Worm (Caenorhabditis elegans) whole organism, L4 larva: ENCODE results near the gene nadk-2.
A peak's percentile ranks its signal among the peaks of the same experiment; 100 is the strongest.

Experiments
- F44E2.7 ChIP-seq: fragments of 200-800 bp; sonication (Bioruptor generic); IDR thresholded peaks from 2 replicates; pipeline ENCODE4 v2.1.2; 2022; ENCODE audit warnings: missing genetic modification characterization, missing compliant biosample characterization
- R02D3.7 ChIP-seq: fragments of 150-350 bp; sonication (generic microtip); optimal IDR thresholded peaks from 3 replicates; lab custom pipeline; 2014; ENCODE audit warnings: missing biosample characterization, missing genetic modification characterization
- Y105C5A.15 ChIP-seq: fragments of 200-800 bp; sonication (Bioruptor generic); IDR thresholded peaks from 2 replicates; pipeline ENCODE4 v1.3.6; 2022; ENCODE audit warnings: missing genetic modification characterization, missing compliant biosample characterization
- Y5F2A.4 ChIP-seq: fragments of 200-800 bp; sonication (Bioruptor generic); optimal IDR thresholded peaks from 2 replicates; lab custom pipeline; 2018; ENCODE audit warnings: mild to moderate bottlenecking, missing genetic modification characterization, missing compliant biosample characterization
- Y75B8A.6 ChIP-seq: fragments of 200-800 bp; sonication (Bioruptor generic); IDR thresholded peaks from 2 replicates; pipeline ENCODE4 v1.3.6; 2022; ENCODE audit warnings: missing genetic modification reagents, missing genetic modification characterization, missing compliant biosample characterization
- ZK337.2 ChIP-seq: fragments of 200-800 bp; sonication (Bioruptor generic); IDR thresholded peaks from 2 replicates; pipeline ENCODE4 v1.3.6; 2022; ENCODE audit warnings: missing genetic modification reagents, missing genetic modification characterization, missing compliant biosample characterization
- aly-2 ChIP-seq: sonication (generic microtip); optimal IDR thresholded peaks from 2 replicates; lab custom pipeline; 2018; ENCODE audit warnings: missing biosample characterization, missing genetic modification characterization
- ceh-20 ChIP-seq: fragments of 200-800 bp; sonication (Bioruptor generic); IDR thresholded peaks from 2 replicates; pipeline ENCODE4 v1.3.6; 2022; ENCODE audit warnings: missing genetic modification reagents, missing genetic modification characterization, missing compliant biosample characterization
- ceh-28 ChIP-seq: fragments of 150-350 bp; optimal IDR thresholded peaks from 2 replicates; lab custom pipeline; 2014; ENCODE audit warnings: missing biosample characterization, missing genetic modification reagents, missing genetic modification characterization
- ceh-44 ChIP-seq: fragments of 200-800 bp; sonication (Bioruptor generic); IDR thresholded peaks from 2 replicates; pipeline ENCODE4 v1.3.6; 2022; ENCODE audit warnings: missing genetic modification reagents, missing genetic modification characterization, missing compliant biosample characterization
- ceh-62 ChIP-seq: sonication (generic microtip); optimal IDR thresholded peaks from 2 replicates; lab custom pipeline; 2017; ENCODE audit warnings: missing biosample characterization, missing genetic modification characterization
- cey-2 ChIP-seq: sonication (generic microtip); optimal IDR thresholded peaks from 3 replicates; lab custom pipeline; 2017; ENCODE audit warnings: missing genetic modification characterization, mild to moderate bottlenecking, missing compliant biosample characterization, antibody characterized with exemption, borderline replicate concordance; ENCODE audit not compliant: insufficient read depth
- daf-16 ChIP-seq, 3 experiments: sonication (generic microtip); optimal IDR thresholded peaks; 2 replicates each; lab custom pipeline; 2016 to 2017; ENCODE audit warnings: missing genetic modification characterization in 3 of 3, missing genetic modification reagents in 3 of 3, mild to moderate bottlenecking in 2 of 3, missing compliant biosample characterization in 2 of 3, missing biosample characterization in 1 of 3, moderate library complexity in 1 of 3
- daf-8 ChIP-seq: fragments of 200-800 bp; sonication (Bioruptor generic); IDR thresholded peaks from 2 replicates; pipeline ENCODE4 v1.3.6; 2022; ENCODE audit warnings: missing genetic modification characterization, missing compliant biosample characterization
- dmd-6 ChIP-seq: fragments of 200-800 bp; sonication (Bioruptor generic); IDR thresholded peaks from 2 replicates; pipeline ENCODE4 v1.3.6; 2022; ENCODE audit warnings: missing genetic modification reagents, missing genetic modification characterization, missing compliant biosample characterization
- dpl-1 ChIP-seq: fragments of 150-350 bp; optimal IDR thresholded peaks from 2 replicates; lab custom pipeline; 2014; ENCODE audit warnings: missing biosample characterization, missing genetic modification reagents, missing genetic modification characterization
- egl-27 ChIP-seq: sonication (generic microtip); optimal IDR thresholded peaks from 3 replicates; lab custom pipeline; 2017; ENCODE audit warnings: missing biosample characterization, missing genetic modification reagents, missing genetic modification characterization
- egl-43 ChIP-seq: fragments of 200-800 bp; sonication (Bioruptor generic); IDR thresholded peaks from 2 replicates; pipeline ENCODE4 v1.3.6; 2022; ENCODE audit warnings: missing genetic modification reagents, missing genetic modification characterization, missing compliant biosample characterization
- gei-8 ChIP-seq: fragments of 200-800 bp; sonication (Bioruptor generic); optimal IDR thresholded peaks from 2 replicates; lab custom pipeline; 2018; ENCODE audit warnings: mild to moderate bottlenecking, missing genetic modification characterization, missing compliant biosample characterization
- hif-1 ChIP-seq, 2 experiments: sonication (generic microtip); optimal IDR thresholded peaks; 2 replicates each; lab custom pipeline; 2016 to 2017; ENCODE audit warnings: missing compliant biosample characterization in 2 of 2, missing genetic modification characterization in 2 of 2, missing genetic modification reagents in 2 of 2, missing genotype in 2 of 2, mild to moderate bottlenecking in 1 of 2
- hlh-11 ChIP-seq: fragments of 200-800 bp; sonication (Bioruptor generic); optimal IDR thresholded peaks from 2 replicates; lab custom pipeline; 2018; ENCODE audit warnings: mild to moderate bottlenecking, missing genetic modification characterization, missing compliant biosample characterization
- hlh-30 ChIP-seq: sonication (generic microtip); optimal IDR thresholded peaks from 2 replicates; lab custom pipeline; 2017; ENCODE audit warnings: antibody characterized with exemption, mild to moderate bottlenecking, missing genetic modification characterization, missing compliant biosample characterization; ENCODE audit not compliant: insufficient read depth
- hmg-1.1 ChIP-seq: fragments of 200-800 bp; sonication (Bioruptor generic); IDR thresholded peaks from 2 replicates; pipeline ENCODE4 v1.3.6; 2022; ENCODE audit warnings: missing genetic modification reagents, missing genetic modification characterization, missing compliant biosample characterization
- jun-1 ChIP-seq: fragments of 150-350 bp; optimal IDR thresholded peaks from 2 replicates; lab custom pipeline; 2014; ENCODE audit warnings: missing biosample characterization, missing genetic modification reagents, missing genetic modification characterization
- lim-7 ChIP-seq: fragments of 200-800 bp; sonication (Bioruptor generic); IDR thresholded peaks from 2 replicates; pipeline ENCODE4 v1.3.6; 2022; ENCODE audit warnings: missing genetic modification characterization, missing compliant biosample characterization
- lin-13 ChIP-seq: fragments of 150-350 bp; optimal IDR thresholded peaks from 2 replicates; lab custom pipeline; 2014; ENCODE audit warnings: missing biosample characterization, missing genetic modification reagents, missing genetic modification characterization
- lin-38 ChIP-seq: fragments of 200-800 bp; sonication (Bioruptor generic); IDR thresholded peaks from 2 replicates; pipeline ENCODE4 v1.3.6; 2022; ENCODE audit warnings: missing genetic modification reagents, missing genetic modification characterization, missing compliant biosample characterization
- lin-39 ChIP-seq: fragments of 150-350 bp; optimal IDR thresholded peaks from 2 replicates; lab custom pipeline; 2014; ENCODE audit warnings: missing biosample characterization, missing genetic modification reagents, missing genetic modification characterization
- lir-3 ChIP-seq: sonication (generic microtip); optimal IDR thresholded peaks from 2 replicates; lab custom pipeline; 2016; ENCODE audit warnings: mild to moderate bottlenecking, missing genetic modification characterization, missing compliant biosample characterization
- lsy-2 ChIP-seq, 2 experiments: fragments of 150-350 bp in 1 of 2; sonication (generic microtip) in 1 of 2; optimal IDR thresholded peaks; 2 replicates each; lab custom pipeline; 2014 to 2017; ENCODE audit warnings: missing biosample characterization in 2 of 2, missing genetic modification characterization in 2 of 2
- madf-5 ChIP-seq, 2 experiments: fragments of 200-800 bp; sonication (Bioruptor generic); IDR thresholded peaks; 2 replicates each; pipeline ENCODE4 v1.3.6; 2022; ENCODE audit warnings: missing compliant biosample characterization in 2 of 2, missing genetic modification characterization in 2 of 2
- mep-1 ChIP-seq: fragments of 150-350 bp; sonication (generic microtip); optimal IDR thresholded peaks from 3 replicates; lab custom pipeline; 2014; ENCODE audit warnings: missing biosample characterization, missing genetic modification characterization
- mxl-2 ChIP-seq: fragments of 200-800 bp; sonication (Bioruptor generic); conservative IDR thresholded peaks from 2 replicates; pipeline ENCODE4 v1.3.6; 2022; ENCODE audit warnings: missing genetic modification reagents, missing genetic modification characterization, missing compliant biosample characterization
- mxl-3 ChIP-seq: fragments of 200-800 bp; sonication (Bioruptor generic); optimal IDR thresholded peaks from 2 replicates; lab custom pipeline; 2018; ENCODE audit warnings: mild to moderate bottlenecking, missing genetic modification characterization, missing compliant biosample characterization
- nhr-102 ChIP-seq: sonication (generic microtip); optimal IDR thresholded peaks from 2 replicates; lab custom pipeline; 2016; ENCODE audit warnings: mild to moderate bottlenecking, missing genetic modification characterization, moderate library complexity, missing compliant biosample characterization
- nhr-111 ChIP-seq: fragments of 200-800 bp; sonication (Bioruptor generic); optimal IDR thresholded peaks from 2 replicates; lab custom pipeline; 2018; ENCODE audit warnings: mild to moderate bottlenecking, missing genetic modification characterization, missing compliant biosample characterization
- nhr-28 ChIP-seq: fragments of 150-350 bp; optimal IDR thresholded peaks from 2 replicates; lab custom pipeline; 2014; ENCODE audit warnings: missing biosample characterization, missing genetic modification characterization
- nhr-41 ChIP-seq: fragments of 200-800 bp; sonication (Bioruptor generic); IDR thresholded peaks from 2 replicates; pipeline ENCODE4 v1.3.6; 2022; ENCODE audit warnings: missing genetic modification reagents, missing genetic modification characterization, missing compliant biosample characterization
- nhr-76 ChIP-seq: fragments of 150-350 bp; optimal IDR thresholded peaks from 2 replicates; lab custom pipeline; 2014; ENCODE audit warnings: missing biosample characterization, missing genetic modification characterization
- pha-4 ChIP-seq, 2 experiments: fragments of 150-350 bp in 1 of 2; fragments of 200-800 bp in 1 of 2; sonication (Bioruptor generic) in 1 of 2; IDR thresholded peaks in 1 of 2; optimal IDR thresholded peaks in 1 of 2; 2 replicates each; pipeline versions ENCODE4 v1.3.6 to Lab custom; 2014 to 2022; ENCODE audit warnings: missing genetic modification characterization in 2 of 2, missing genetic modification reagents in 2 of 2, missing biosample characterization in 1 of 2, missing compliant biosample characterization in 1 of 2
- php-3 ChIP-seq: fragments of 200-800 bp; sonication (Bioruptor generic); IDR thresholded peaks from 2 replicates; pipeline ENCODE4 v1.3.6; 2022; ENCODE audit warnings: missing genetic modification reagents, missing genetic modification characterization, missing compliant biosample characterization
- rbr-2 ChIP-seq: sonication (generic microtip); optimal IDR thresholded peaks from 2 replicates; lab custom pipeline; 2016; ENCODE audit warnings: missing genotype, missing genetic modification characterization, missing compliant biosample characterization
- set-16 ChIP-seq: fragments of 200-800 bp; sonication (Bioruptor generic); IDR thresholded peaks from 2 replicates; pipeline ENCODE4 v1.3.6; 2022; ENCODE audit warnings: missing genetic modification reagents, missing genetic modification characterization, missing compliant biosample characterization
- snpc-1.2 ChIP-seq: fragments of 200-800 bp; sonication (Bioruptor generic); IDR thresholded peaks from 2 replicates; pipeline ENCODE4 v1.3.6; 2022; ENCODE audit warnings: missing genetic modification reagents, missing genetic modification characterization, missing compliant biosample characterization
- snpc-4 ChIP-seq: fragments of 150-350 bp; optimal IDR thresholded peaks from 2 replicates; lab custom pipeline; 2014; ENCODE audit warnings: missing biosample characterization, missing genetic modification characterization
- spr-3 ChIP-seq: fragments of 200-800 bp; sonication (Bioruptor generic); optimal IDR thresholded peaks from 2 replicates; lab custom pipeline; 2018; ENCODE audit warnings: mild to moderate bottlenecking, missing genetic modification characterization, missing compliant biosample characterization
- unc-39 ChIP-seq: sonication (generic microtip); optimal IDR thresholded peaks from 2 replicates; lab custom pipeline; 2017; ENCODE audit warnings: missing biosample characterization, missing genetic modification characterization
- vab-7 ChIP-seq: fragments of 200-800 bp; sonication (Bioruptor generic); IDR thresholded peaks from 2 replicates; pipeline ENCODE4 v1.3.6; 2022; ENCODE audit warnings: missing genetic modification reagents, missing genetic modification characterization, missing compliant biosample characterization
- zag-1 ChIP-seq: fragments of 150-350 bp; optimal IDR thresholded peaks from 2 replicates; lab custom pipeline; 2014; ENCODE audit warnings: missing biosample characterization, missing genetic modification characterization
- ztf-11 ChIP-seq: fragments of 150-350 bp; optimal IDR thresholded peaks from 2 replicates; lab custom pipeline; 2014; ENCODE audit warnings: missing biosample characterization, missing genetic modification characterization
- ztf-7 ChIP-seq: fragments of 150-350 bp; optimal IDR thresholded peaks from 2 replicates; lab custom pipeline; 2014; ENCODE audit warnings: missing biosample characterization, missing genetic modification characterization

Gene nadk-2

ce11 chrII:12052924-12053323 is 3.5 kb downstream of the nadk-2 start:
- peak; percentile 78 for TF ChIP-seq hlh-11 (tag; lab: Kevin White, UChicago)
- no peak for TF ChIP-seq daf-16 (GFP tag; optimal IDR thresholded peaks at IDR 0.05; lab: Kevin White, UChicago)
- TF ChIP-seq daf-16 (tag; optimal IDR thresholded peaks at IDR 0.05; lab: Kevin White, UChicago) = no peak
- no peak for TF ChIP-seq Y5F2A.4 (GFP tag; lab: Kevin White, UChicago)
- no peak for TF ChIP-seq ceh-28 (tag; lab: Kevin White, UChicago)
- peak; percentile 15 for TF ChIP-seq dmd-6 (GFP tag; lab: Robert Waterston, UW)
- TF ChIP-seq pha-4 (GFP tag; IDR thresholded peaks at IDR 0.05; lab: Robert Waterston, UW) = no peak
- TF ChIP-seq pha-4 (tag; optimal IDR thresholded peaks at IDR 0.05; lab: Kevin White, UChicago) = no peak
- 0 out of 2 replicates have a peak, but pooled peaks have one; percentile 26 for TF ChIP-seq set-16
- TF ChIP-seq lin-39 (tag; lab: Kevin White, UChicago) = no peak
- no peak for TF ChIP-seq mep-1
- TF ChIP-seq F44E2.7 (GFP tag; lab: Robert Waterston, UW) = no peak
- no peak for TF ChIP-seq ztf-11 (tag; lab: Kevin White, UChicago)
- TF ChIP-seq spr-3 (GFP tag; lab: Kevin White, UChicago) = no peak
- TF ChIP-seq mxl-2 = no peak
- no peak for TF ChIP-seq ceh-62 (tag; lab: Kevin White, UChicago)
- no peak for TF ChIP-seq lir-3
- TF ChIP-seq jun-1 (tag; lab: Kevin White, UChicago) = no peak
- no peak for TF ChIP-seq zag-1 (tag; lab: Kevin White, UChicago)
- peak in 1 of 2 experiments; percentile 15 for TF ChIP-seq lsy-2 (tag; optimal IDR thresholded peaks at IDR 0.05; lab: Kevin White, UChicago)
- TF ChIP-seq hlh-30 (tag; lab: Kevin White, UChicago) = peak; percentile 83
- peak; percentile 39 for TF ChIP-seq nhr-28 (tag; lab: Kevin White, UChicago)
- no peak for TF ChIP-seq cey-2 (tag; lab: Kevin White, UChicago)
- TF ChIP-seq nhr-41 (GFP tag; lab: Robert Waterston, UW) = no peak
- no peak for TF ChIP-seq madf-5 (GFP tag; IDR thresholded peaks at IDR 0.05; lab: Robert Waterston, UW)
- TF ChIP-seq snpc-4 (tag; lab: Kevin White, UChicago) = no peak
- TF ChIP-seq Y105C5A.15 = no peak
- TF ChIP-seq unc-39 (tag; lab: Kevin White, UChicago) = no peak
- TF ChIP-seq hmg-1.1 = no peak
- TF ChIP-seq nhr-76 = no peak
- no peak for TF ChIP-seq gei-8 (GFP tag; lab: Kevin White, UChicago)
- no peak for TF ChIP-seq egl-43 (GFP tag; lab: Robert Waterston, UW)
- no peak for TF ChIP-seq lim-7
- no peak for TF ChIP-seq hif-1 (tag; optimal IDR thresholded peaks at IDR 0.05; lab: Kevin White, UChicago)
- TF ChIP-seq ceh-44 (GFP tag; lab: Robert Waterston, UW) = no peak
- no peak for TF ChIP-seq nhr-111 (GFP tag; lab: Kevin White, UChicago)
- no peak for TF ChIP-seq ZK337.2
- TF ChIP-seq vab-7 (GFP tag; lab: Robert Waterston, UW) = no peak
- no peak for TF ChIP-seq aly-2 (tag; lab: Kevin White, UChicago)
- no peak for TF ChIP-seq ceh-20 (GFP tag; lab: Robert Waterston, UW)
- no peak for TF ChIP-seq Y75B8A.6 (GFP tag; lab: Robert Waterston, UW)
- no peak for TF ChIP-seq rbr-2 (tag; lab: Kevin White, UChicago)
- TF ChIP-seq mxl-3 = peak; percentile 41
- no peak for TF ChIP-seq nhr-102 (tag; lab: Kevin White, UChicago)
- TF ChIP-seq dpl-1 (GFP tag; lab: Kevin White, UChicago) = no peak
- no peak for TF ChIP-seq lin-38
- no peak for TF ChIP-seq php-3 (GFP tag; lab: Robert Waterston, UW)
- no peak for TF ChIP-seq egl-27 (tag; lab: Kevin White, UChicago)
- no peak for TF ChIP-seq R02D3.7 (tag; lab: Kevin White, UChicago)
- TF ChIP-seq ztf-7 (tag; lab: Kevin White, UChicago) = no peak
- TF ChIP-seq lin-13 (GFP tag; lab: Kevin White, UChicago) = no peak
- no peak for TF ChIP-seq daf-8
- TF ChIP-seq snpc-1.2 (GFP tag; lab: Robert Waterston, UW) = no peak
